Worm (Caenorhabditis elegans) whole organism, L2 larva: ENCODE data around the gene mec-9.

Source experiments
- Y55F3AM.14 ChIP-seq: fragments of 200-800 bp; sonication (Bioruptor generic); optimal IDR thresholded peaks from 2 replicates; lab custom pipeline; 2018; ENCODE audit warnings: mild to moderate bottlenecking, missing genetic modification characterization, missing compliant biosample characterization
- lin-39 ChIP-seq: fragments of 150-350 bp; optimal IDR thresholded peaks from 2 replicates; lab custom pipeline; 2014; ENCODE audit warnings: missing biosample characterization, missing genetic modification reagents, missing genetic modification characterization
- nhr-11 ChIP-seq: fragments of 150-350 bp; optimal IDR thresholded peaks from 2 replicates; lab custom pipeline; 2014; ENCODE audit warnings: missing biosample characterization, missing genetic modification characterization
- skn-1 ChIP-seq: sonication (generic microtip); optimal IDR thresholded peaks from 2 replicates; lab custom pipeline; 2017; ENCODE audit warnings: missing biosample characterization, missing genetic modification characterization
- unc-62 ChIP-seq: fragments of 150-350 bp; optimal IDR thresholded peaks from 2 replicates; lab custom pipeline; 2014; ENCODE audit warnings: missing biosample characterization, missing genetic modification reagents, missing genetic modification characterization

DNA sequence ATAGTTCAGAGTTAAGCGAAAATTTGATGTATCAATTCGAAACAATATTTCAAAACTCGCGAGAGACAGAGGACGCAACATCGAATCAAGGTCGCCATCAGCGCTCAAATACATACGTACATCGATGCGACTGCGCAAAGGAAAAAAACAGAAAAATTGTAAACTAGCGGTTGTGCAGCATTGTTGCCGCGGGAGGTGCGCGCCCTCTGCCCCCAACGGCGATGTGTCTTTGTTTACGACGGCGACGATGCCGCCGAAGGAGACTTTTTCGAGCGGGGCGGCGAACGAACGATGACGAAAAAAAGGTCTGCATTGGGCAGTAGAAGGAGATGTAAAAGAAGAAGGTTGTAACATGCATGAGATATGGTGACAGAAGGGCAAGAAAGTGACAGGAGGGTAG is 48.0 kb upstream of the mec-9 start:
- TF ChIP-seq skn-1 (tag; lab: Kevin White, UChicago) (no peak), lin-39 (tag; lab: Kevin White, UChicago) (no peak), Y55F3AM.14 (GFP tag; lab: Kevin White, UChicago) (no peak), unc-62 (no peak), nhr-11 (tag; lab: Kevin White, UChicago) (no peak)
